Fruit fly (Drosophila melanogaster): Measurements from ENCODE around the gene frj.

DNA sequence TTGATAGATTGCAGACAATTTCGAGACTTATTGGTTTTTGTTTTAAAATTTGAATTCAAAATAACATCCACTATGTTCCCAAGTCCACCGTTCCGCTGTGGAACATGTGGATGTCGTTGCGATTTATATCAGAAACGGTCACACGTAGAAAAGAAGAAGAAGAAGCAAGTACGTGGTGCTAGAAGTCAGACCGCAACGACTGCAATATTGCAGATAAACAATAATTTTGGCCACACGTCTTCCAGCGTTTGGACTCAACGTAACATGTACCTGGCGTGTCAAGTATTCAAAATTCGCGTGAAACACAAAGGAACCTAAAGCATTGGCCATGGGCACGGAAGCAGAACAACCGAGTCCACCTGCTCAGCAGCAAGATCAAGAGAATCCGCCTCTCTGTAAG lies 31.7 kb upstream of the frj start, which contains the start of gene Fic:
- TF ChIP-seq CG4496 (GFP tag; IDR thresholded peaks at IDR 0.05) (no peak), CG8159 (tag; optimal IDR thresholded peaks at IDR 0.05) (no peak), CG12605 (GFP tag; IDR thresholded peaks at IDR 0.05) (no peak), CG14655 (GFP tag; optimal IDR thresholded peaks at IDR 0.05) (no peak), rn (GFP tag; IDR thresholded peaks at IDR 0.05) (no peak), EcR (GFP tag; optimal IDR thresholded peaks at IDR 0.05) (no peak), CG8301 (tag; optimal IDR thresholded peaks at IDR 0.05) (no peak), CG10348 (GFP tag; IDR thresholded peaks at IDR 0.05) (no peak), Pif1A (GFP tag; optimal IDR thresholded peaks at IDR 0.05) (no peak), Ets98B (GFP tag; IDR thresholded peaks at IDR 0.05) (no peak; the same call in 1 of the 2 replicates), CG15710 (tag; optimal IDR thresholded peaks at IDR 0.05) (no peak), gl (tag; optimal IDR thresholded peaks at IDR 0.05) (no peak), D1 (tag; optimal IDR thresholded peaks at IDR 0.05) (no peak), Snoo (tag; optimal IDR thresholded peaks at IDR 0.05) (no peak)

Measured in whole organism, pupa.